Worm (Caenorhabditis elegans) whole organism, young adult: ENCODE results near the gene srsx-8.

Experiments
- B0336.3 ChIP-seq: fragments of 200-800 bp; sonication (Bioruptor generic); IDR thresholded peaks from 2 replicates; pipeline ENCODE4 v1.3.6; 2022; ENCODE audit warnings: missing genetic modification characterization, missing compliant biosample characterization
- ceh-27 ChIP-seq: fragments of 200-800 bp; sonication (Bioruptor generic); optimal IDR thresholded peaks from 2 replicates; lab custom pipeline; 2018; ENCODE audit warnings: mild to moderate bottlenecking, missing genetic modification characterization, moderate library complexity, missing compliant biosample characterization
- ets-4 ChIP-seq: fragments of 200-800 bp; sonication (Bioruptor generic); optimal IDR thresholded peaks from 2 replicates; lab custom pipeline; 2018; ENCODE audit warnings: mild to moderate bottlenecking, missing genetic modification characterization, missing compliant biosample characterization
- fkh-3 ChIP-seq: sonication (generic microtip); optimal IDR thresholded peaks from 2 replicates; lab custom pipeline; 2016; ENCODE audit warnings: mild to moderate bottlenecking, missing genetic modification characterization, missing compliant biosample characterization
- lag-1 ChIP-seq: fragments of 200-800 bp; sonication (Bioruptor generic); IDR thresholded peaks from 2 replicates; pipeline ENCODE4 v1.3.6; 2022; ENCODE audit warnings: missing genetic modification reagents, missing genetic modification characterization, missing compliant biosample characterization
- pha-4 ChIP-seq: fragments of 150-350 bp; sonication (generic microtip); optimal IDR thresholded peaks from 2 replicates; lab custom pipeline; 2014; ENCODE audit warnings: missing biosample characterization, missing genetic modification reagents, missing genetic modification characterization
- unc-62 ChIP-seq: fragments of 150-350 bp; optimal IDR thresholded peaks from 2 replicates; lab custom pipeline; 2014; ENCODE audit warnings: missing biosample characterization, missing genetic modification reagents, missing genetic modification characterization

DNA sequence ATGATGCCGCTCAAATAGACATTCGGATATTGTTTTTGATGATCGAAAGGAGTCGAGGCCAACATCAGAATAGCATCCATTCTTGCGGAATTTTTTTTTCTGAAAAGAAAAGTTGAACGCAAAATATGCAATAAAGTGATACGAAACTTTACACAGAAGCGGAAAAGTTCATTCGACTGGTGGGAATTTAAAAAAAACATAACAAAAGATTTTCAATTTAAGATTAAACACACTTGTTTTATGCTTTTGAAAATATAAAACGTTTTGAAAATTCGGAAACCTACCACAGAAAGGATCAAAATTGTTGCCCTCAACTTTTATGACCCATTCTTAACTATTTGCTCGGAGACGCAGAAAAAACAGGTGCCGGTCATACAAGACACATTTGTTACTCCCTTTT lies 15.9 kb downstream of the srsx-8 start, which contains the start of gene K02H11.9:
- TF ChIP-seq ceh-27 (GFP tag; lab: Kevin White, UChicago) (no peak), fkh-3 (tag; lab: Kevin White, UChicago) (no peak), pha-4 (tag; lab: Kevin White, UChicago) (no peak), ets-4 (no peak), unc-62 (GFP tag; lab: Kevin White, UChicago) (no peak), lag-1 (no peak), B0336.3 (GFP tag; lab: Robert Waterston, UW) (no peak)
